Worm (Caenorhabditis elegans) whole organism, L4 larva: ENCODE data around the gene gut-2.

Experiments
- aha-1 ChIP-seq: fragments of 150-350 bp; peaks from one replicate; lab custom pipeline; 2014; ENCODE audit warnings: missing biosample characterization, missing genetic modification characterization
- pqm-1 ChIP-seq: sonication (generic microtip); optimal IDR thresholded peaks from 2 replicates; lab custom pipeline; 2017; ENCODE audit warnings: missing biosample characterization, missing genetic modification characterization
- unc-62 ChIP-seq, 3 experiments: fragments of 150-350 bp in 1 of 3; sonication (generic microtip); optimal IDR thresholded peaks in 2 of 3; peaks in 1 of 3; 1 replicate in 1 of 3; 2 replicates in 2 of 3; lab custom pipeline; 2014 to 2017; ENCODE audit warnings: missing biosample characterization in 3 of 3, missing genetic modification characterization in 3 of 3, missing genetic modification reagents in 3 of 3, missing genotype in 1 of 3

- no peak for TF ChIP-seq pqm-1 (tag; lab: Kevin White, UChicago)
- TF ChIP-seq aha-1 (tag; lab: Kevin White, UChicago): no peak
- TF ChIP-seq unc-62 (GFP tag; optimal IDR thresholded peaks at IDR 0.05 in 1 of 2; lab: Kevin White, UChicago): peak in 1 of 2 experiments; percentile 95
- TF ChIP-seq unc-62 (tag; optimal IDR thresholded peaks at IDR 0.05; lab: Kevin White, UChicago): no peak
Observed at ce11 chrV:13499227-13499626, 1.7 kb downstream of the gut-2 start.
